Fruit fly (Drosophila melanogaster) ovary, adult (tissue): ENCODE measurements around the gene CG43750.

Source experiments
- CG17801 ChIP-seq: fragments of 200-800 bp; optimal IDR thresholded peaks from 2 replicates; lab custom pipeline; 2019; ENCODE audit warnings: missing biosample characterization, mild to moderate bottlenecking, missing genetic modification characterization, moderate library complexity; ENCODE audit not compliant: partially characterized antibody

Gene CG43750

dm6 chr2L:2390589-2390988 is at the start of gene CG43750:
Gene CG43750, minus strand, starts transcription at chr2L:2390689.
- no peak for TF ChIP-seq CG17801 (GFP tag; lab: Kevin White, UChicago)

- no peak for TF ChIP-seq CG17801 (GFP tag; lab: Kevin White, UChicago)
Measured at dm6 chr2L:2438640-2439276, 48.3 kb upstream of the CG43750 start.

dm6 chr2L:2436258-2436657 is 45.8 kb upstream of the CG43750 start:
- no peak for TF ChIP-seq CG17801 (GFP tag; lab: Kevin White, UChicago)

dm6 chr2L:2434222-2434621 is 43.7 kb upstream of the CG43750 start:
- TF ChIP-seq CG17801 (GFP tag; lab: Kevin White, UChicago): no peak

dm6 chr2L:2433494-2434054 is 43.1 kb upstream of the CG43750 start:
- no peak for TF ChIP-seq CG17801 (GFP tag; lab: Kevin White, UChicago)

dm6 chr2L:2432809-2433493 is 42.5 kb upstream of the CG43750 start:
- TF ChIP-seq CG17801 (GFP tag; lab: Kevin White, UChicago): no peak

dm6 chr2L:2430251-2430650 is 39.8 kb upstream of the CG43750 start:
- TF ChIP-seq CG17801 (GFP tag; lab: Kevin White, UChicago): no peak

- TF ChIP-seq CG17801 (GFP tag; lab: Kevin White, UChicago): no peak
Measured at dm6 chr2L:2429588-2429987, 39.1 kb upstream of the CG43750 start.

- TF ChIP-seq CG17801 (GFP tag; lab: Kevin White, UChicago): no peak
Measured at dm6 chr2L:2428209-2428488, 37.7 kb upstream of the CG43750 start, which contains the start of gene dpp. Gene dpp, plus strand, starts transcription at chr2L:2428372.

- no peak for TF ChIP-seq CG17801 (GFP tag; lab: Kevin White, UChicago)
Measured at dm6 chr2L:2427384-2428208, 37.1 kb upstream of the CG43750 start.

- no peak for TF ChIP-seq CG17801 (GFP tag; lab: Kevin White, UChicago)
Measured at dm6 chr2L:2426444-2427188, 36.1 kb upstream of the CG43750 start.

- TF ChIP-seq CG17801 (GFP tag; lab: Kevin White, UChicago): no peak
Measured at dm6 chr2L:2425652-2426192, 35.2 kb upstream of the CG43750 start.

dm6 chr2L:2424497-2424896 is 34.0 kb upstream of the CG43750 start, which contains the start of gene CG44139:
Gene CG44139, plus strand, starts transcription at chr2L:2424797.
- no peak for TF ChIP-seq CG17801 (GFP tag; lab: Kevin White, UChicago)

- TF ChIP-seq CG17801 (GFP tag; lab: Kevin White, UChicago): peak; percentile 38
Measured at dm6 chr2L:2420490-2420889, 30.0 kb upstream of the CG43750 start, which contains the start of gene CG9886. Gene CG9886, plus strand, starts transcription at chr2L:2420830.
